Worm (Caenorhabditis elegans): ENCODE measurements around the gene ttn-1.

- no peak for TF ChIP-seq pqm-1 (tag; optimal IDR thresholded peaks at IDR 0.05)
- TF ChIP-seq tbx-2 (tag; optimal IDR thresholded peaks at IDR 0.05) = no peak
- TF ChIP-seq sox-4 (tag; optimal IDR thresholded peaks at IDR 0.05) = no peak
- no peak for TF ChIP-seq lin-11 (tag; optimal IDR thresholded peaks at IDR 0.05)
- no peak for TF ChIP-seq elt-2 (tag; optimal IDR thresholded peaks at IDR 0.05)
- TF ChIP-seq T23F11.4 (GFP tag; optimal IDR thresholded peaks at IDR 0.05) = no peak
- TF ChIP-seq dve-1 (tag; optimal IDR thresholded peaks at IDR 0.05) = no peak
- no peak for TF ChIP-seq sox-2 (GFP tag; IDR thresholded peaks at IDR 0.05)
Observed at ce11 chrV:6234876-6235275, 32.4 kb upstream of the ttn-1 start, which contains the start of gene K08B12.3.

Data from whole organism, late embryonic.